Fruit fly (Drosophila melanogaster) whole organism, embryonic: ENCODE data around the gene CG18130.

Experiments used
- ATbp ChIP-seq: fragments of 200-800 bp; sonication (Bioruptor generic); optimal IDR thresholded peaks from 2 replicates; lab custom pipeline; 2017; ENCODE audit warnings: missing biosample characterization, mild to moderate bottlenecking, missing genetic modification characterization, missing genetic modification reagents
- Blimp-1 ChIP-seq: fragments of 200-800 bp; sonication (Bioruptor generic); optimal IDR thresholded peaks from 3 replicates; lab custom pipeline; 2018; ENCODE audit warnings: missing biosample characterization, missing genetic modification characterization, mild to moderate bottlenecking, moderate library complexity, missing genetic modification reagents
- CG10979 ChIP-seq: fragments of 200-800 bp; sonication (Bioruptor generic); optimal IDR thresholded peaks from 2 replicates; lab custom pipeline; 2018; ENCODE audit warnings: missing biosample characterization, mild to moderate bottlenecking, missing genetic modification characterization, moderate library complexity
- CG11696 ChIP-seq: fragments of 200-800 bp; sonication (Bioruptor generic); IDR thresholded peaks from 2 replicates; pipeline ENCODE4 v1.3.6; 2022; ENCODE audit warnings: missing biosample characterization, missing genetic modification characterization
- CG12391 ChIP-seq: fragments of 200-800 bp; sonication (Bioruptor generic); optimal IDR thresholded peaks from 3 replicates; lab custom pipeline; 2018; ENCODE audit warnings: missing biosample characterization, mild to moderate bottlenecking, missing genetic modification characterization, moderate library complexity
- CG13775 ChIP-seq: fragments of 200-800 bp; sonication (Bioruptor generic); optimal IDR thresholded peaks from 3 replicates; lab custom pipeline; 2017; ENCODE audit warnings: missing biosample characterization, mild to moderate bottlenecking, missing genetic modification characterization
- CG15269 ChIP-seq: fragments of 200-800 bp; sonication (Bioruptor generic); optimal IDR thresholded peaks from 2 replicates; lab custom pipeline; 2018; ENCODE audit warnings: missing biosample characterization, mild to moderate bottlenecking, missing genetic modification characterization, moderate library complexity
- CG15601 ChIP-seq: fragments of 200-800 bp; sonication (Bioruptor generic); optimal IDR thresholded peaks from 3 replicates; lab custom pipeline; 2019; ENCODE audit warnings: missing biosample characterization, mild to moderate bottlenecking, missing genetic modification characterization, moderate library complexity
- CG17385 ChIP-seq: fragments of 200-800 bp; sonication (Bioruptor generic); optimal IDR thresholded peaks from 3 replicates; lab custom pipeline; 2018; ENCODE audit warnings: missing biosample characterization, mild to moderate bottlenecking, missing genetic modification characterization
- CG18011 ChIP-seq: fragments of 200-800 bp; sonication (Bioruptor generic); optimal IDR thresholded peaks from 2 replicates; lab custom pipeline; 2017; ENCODE audit warnings: missing biosample characterization, missing genetic modification characterization, mild to moderate bottlenecking, moderate library complexity, missing genotype
- CG2129 ChIP-seq: fragments of 200-800 bp; sonication (Bioruptor generic); IDR thresholded peaks from 2 replicates; pipeline ENCODE4 v1.3.6; 2022; ENCODE audit warnings: missing biosample characterization, missing genetic modification characterization; ENCODE audit not compliant: partially characterized antibody
- CG2712 ChIP-seq: fragments of 200-800 bp; optimal IDR thresholded peaks from 3 replicates; lab custom pipeline; 2019; ENCODE audit warnings: missing biosample characterization, mild to moderate bottlenecking, missing genetic modification characterization, moderate library complexity
- CG2875 ChIP-seq: fragments of 200-800 bp; sonication (Bioruptor generic); optimal IDR thresholded peaks from 2 replicates; lab custom pipeline; 2017; ENCODE audit warnings: missing biosample characterization, mild to moderate bottlenecking, missing genetic modification characterization, missing genetic modification reagents
- CG30403 ChIP-seq: fragments of 200-800 bp; sonication (Bioruptor generic); optimal IDR thresholded peaks from 3 replicates; lab custom pipeline; 2016; ENCODE audit warnings: missing biosample characterization, missing genetic modification characterization
- CG31441 ChIP-seq: fragments of 200-800 bp; sonication (Bioruptor generic); IDR thresholded peaks from 2 replicates; pipeline ENCODE4 v1.3.6; 2022; ENCODE audit warnings: missing biosample characterization, missing genetic modification characterization
- CG4707 ChIP-seq: fragments of 200-800 bp; sonication (Bioruptor generic); optimal IDR thresholded peaks from 2 replicates; lab custom pipeline; 2018; ENCODE audit warnings: missing biosample characterization, mild to moderate bottlenecking, missing genetic modification characterization, moderate library complexity
- CG6689 ChIP-seq: fragments of 200-800 bp; sonication (Bioruptor generic); IDR thresholded peaks from 2 replicates; pipeline ENCODE4 v1.3.6; 2022; ENCODE audit warnings: missing biosample characterization, missing genetic modification characterization
- Drgx ChIP-seq: fragments of 200-800 bp; sonication (Bioruptor generic); IDR thresholded peaks from 2 replicates; pipeline ENCODE4 v1.3.6; 2022; ENCODE audit warnings: missing biosample characterization, missing genetic modification characterization
- Ets65A ChIP-seq: fragments of 200-800 bp; sonication (Bioruptor generic); peaks from one replicate; lab custom pipeline; 2016; ENCODE audit warnings: missing biosample characterization, missing genetic modification characterization
- HLHmδ ChIP-seq: fragments of 200-800 bp; sonication (Bioruptor generic); optimal IDR thresholded peaks from 2 replicates; lab custom pipeline; 2018; ENCODE audit warnings: missing biosample characterization, mild to moderate bottlenecking, missing genetic modification characterization, moderate library complexity
- Hey ChIP-seq: fragments of 200-800 bp; sonication (Bioruptor generic); optimal IDR thresholded peaks from 3 replicates; lab custom pipeline; 2018; ENCODE audit warnings: missing biosample characterization, mild to moderate bottlenecking, missing genetic modification characterization
- Med ChIP-seq: fragments of 200-800 bp; sonication (Bioruptor generic); peaks from one replicate; lab custom pipeline; 2016; ENCODE audit warnings: missing biosample characterization, missing genetic modification characterization, mild to moderate bottlenecking, inconsistent platforms, moderate library complexity
- NfI ChIP-seq: fragments of 200-800 bp; sonication (Bioruptor generic); optimal IDR thresholded peaks from 3 replicates; lab custom pipeline; 2018; ENCODE audit warnings: missing biosample characterization, mild to moderate bottlenecking, missing genetic modification characterization, moderate library complexity
- Oli ChIP-seq: fragments of 200-800 bp; sonication (Bioruptor generic); optimal IDR thresholded peaks from 2 replicates; lab custom pipeline; 2018; ENCODE audit warnings: missing biosample characterization, mild to moderate bottlenecking, missing genetic modification characterization, moderate library complexity
- PHDP ChIP-seq: fragments of 200-800 bp; sonication (Bioruptor generic); optimal IDR thresholded peaks from 3 replicates; lab custom pipeline; 2018; ENCODE audit warnings: missing biosample characterization, mild to moderate bottlenecking, missing genetic modification characterization, moderate library complexity
- Ravus ChIP-seq: fragments of 200-800 bp; sonication (Bioruptor generic); IDR thresholded peaks from 2 replicates; pipeline ENCODE4 v1.3.6; 2022; ENCODE audit warnings: missing biosample characterization, missing genetic modification characterization
- Rfx ChIP-seq: fragments of 200-800 bp; sonication (Bioruptor generic); IDR thresholded peaks from 2 replicates; pipeline ENCODE4 v1.3.6; 2022; ENCODE audit warnings: missing biosample characterization, missing genetic modification characterization
- Sox102F ChIP-seq: fragments of 200-800 bp; sonication (Bioruptor generic); optimal IDR thresholded peaks from 2 replicates; lab custom pipeline; 2018; ENCODE audit warnings: missing biosample characterization, mild to moderate bottlenecking, missing genetic modification characterization, moderate library complexity
- Xrp1 ChIP-seq: fragments of 200-800 bp; sonication (Bioruptor generic); IDR thresholded peaks from 2 replicates; pipeline ENCODE4 v1.3.6; 2022; ENCODE audit warnings: missing biosample characterization, missing genetic modification characterization
- bsh ChIP-seq, 2 experiments: fragments of 200-800 bp; sonication (Bioruptor generic); optimal IDR thresholded peaks; 2 replicates each; lab custom pipeline; 2017 to 2018; ENCODE audit warnings: mild to moderate bottlenecking in 2 of 2, missing biosample characterization in 2 of 2, missing genetic modification characterization in 2 of 2, moderate library complexity in 1 of 2
- ci ChIP-seq: fragments of 200-800 bp; sonication (Bioruptor generic); IDR thresholded peaks from 3 replicates; pipeline ENCODE4 v1.3.6; 2022; ENCODE audit warnings: missing biosample characterization, missing genetic modification characterization
- dimm ChIP-seq: fragments of 200-800 bp; sonication (Bioruptor generic); IDR thresholded peaks from 2 replicates; pipeline ENCODE4 v1.3.6; 2022; ENCODE audit warnings: missing biosample characterization, missing genetic modification characterization
- her ChIP-seq: fragments of 200-800 bp; sonication (Bioruptor generic); optimal IDR thresholded peaks from 2 replicates; lab custom pipeline; 2016; ENCODE audit warnings: missing biosample characterization, missing genetic modification characterization
- kni ChIP-seq: fragments of 200-800 bp; sonication (Bioruptor generic); optimal IDR thresholded peaks from 3 replicates; lab custom pipeline; 2017; ENCODE audit warnings: mild to moderate bottlenecking, missing biosample characterization, missing genetic modification reagents, missing genetic modification characterization
- lbe ChIP-seq: fragments of 200-800 bp; sonication (Bioruptor generic); optimal IDR thresholded peaks from 2 replicates; lab custom pipeline; 2016; ENCODE audit warnings: missing biosample characterization, mild to moderate bottlenecking, missing genetic modification characterization
- nom ChIP-seq: fragments of 200-800 bp; sonication (Bioruptor generic); optimal IDR thresholded peaks from 2 replicates; lab custom pipeline; 2017; ENCODE audit warnings: missing biosample characterization, missing genetic modification characterization, mild to moderate bottlenecking, moderate library complexity, missing genetic modification reagents
- phol ChIP-seq: fragments of 200-800 bp; sonication (Bioruptor generic); optimal IDR thresholded peaks from 3 replicates; lab custom pipeline; 2018; ENCODE audit warnings: missing biosample characterization, mild to moderate bottlenecking, missing genetic modification characterization, moderate library complexity
- row ChIP-seq: fragments of 200-800 bp; sonication (Bioruptor generic); IDR thresholded peaks from 3 replicates; pipeline ENCODE4 v1.3.6; 2022; ENCODE audit warnings: missing biosample characterization, missing genetic modification characterization
- sens ChIP-seq: fragments of 200-800 bp; sonication (Bioruptor generic); peaks from one replicate; lab custom pipeline; 2016; ENCODE audit warnings: missing biosample characterization, missing genetic modification characterization
- sens-2 ChIP-seq: fragments of 200-800 bp; sonication (Bioruptor generic); IDR thresholded peaks from 2 replicates; pipeline ENCODE4 v1.3.6; 2022; ENCODE audit warnings: missing biosample characterization, missing genetic modification characterization
- sna ChIP-seq: fragments of 200-800 bp; sonication (Bioruptor generic); IDR thresholded peaks from 2 replicates; pipeline ENCODE4 v1.3.6; 2022; ENCODE audit warnings: missing biosample characterization, missing genetic modification characterization; ENCODE audit not compliant: partially characterized antibody
- wor ChIP-seq: fragments of 200-800 bp; sonication (Bioruptor generic); IDR thresholded peaks from 2 replicates; pipeline ENCODE4 v1.3.6; 2022; ENCODE audit warnings: missing biosample characterization, missing genetic modification characterization

The CG18130 gene

DNA sequence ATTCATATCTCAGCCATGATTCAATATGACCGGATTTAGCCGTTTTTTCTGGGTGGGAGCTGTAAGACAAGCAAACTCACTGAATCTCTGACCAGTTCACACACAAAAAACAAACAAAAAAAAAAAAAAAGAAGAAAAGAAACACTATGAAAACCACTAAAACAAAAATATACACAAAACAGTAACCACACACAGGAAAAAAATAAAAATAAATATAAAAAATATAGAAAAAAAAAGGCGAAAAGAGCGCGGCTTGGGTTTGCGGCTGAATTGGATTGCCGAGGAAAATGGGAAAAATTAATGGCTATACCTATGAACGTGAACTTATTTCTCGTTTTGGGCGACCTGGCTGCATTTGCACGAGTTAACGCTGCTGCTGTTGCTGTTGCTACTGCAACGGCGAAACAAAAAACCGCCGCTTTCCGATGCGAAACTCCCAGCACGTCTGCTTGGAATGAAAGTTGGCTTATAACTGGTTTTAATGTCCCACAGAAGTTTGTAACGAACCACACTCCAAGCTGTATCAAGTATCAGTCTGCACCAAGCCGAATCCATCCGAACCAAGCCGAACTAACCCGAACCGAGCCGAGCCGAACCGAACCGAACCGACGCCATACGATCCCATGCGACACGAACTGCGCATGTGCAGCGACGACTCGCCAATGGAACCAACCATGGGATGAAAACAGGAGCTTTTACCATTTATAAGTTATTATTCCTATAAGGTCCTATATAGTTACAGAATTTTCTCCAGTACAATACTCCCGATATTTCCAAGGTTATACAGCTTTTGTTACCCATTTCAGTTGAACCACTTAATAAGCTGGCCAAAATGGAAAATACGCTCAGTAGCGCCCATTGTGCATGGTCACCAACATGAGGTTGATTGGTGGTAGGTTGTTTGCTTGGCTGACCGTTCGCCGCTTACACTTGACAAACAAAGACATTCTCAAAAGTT is 11.1 kb upstream of the CG18130 start, which contains the start of gene fw (continued):
- TF ChIP-seq lbe (GFP tag; lab: Kevin White, UChicago) = peak; percentile 66
- TF ChIP-seq CG13775 (GFP tag; lab: Kevin White, UChicago) = no peak
- TF ChIP-seq CG18011 (GFP tag; lab: Kevin White, UChicago) = no peak

DNA sequence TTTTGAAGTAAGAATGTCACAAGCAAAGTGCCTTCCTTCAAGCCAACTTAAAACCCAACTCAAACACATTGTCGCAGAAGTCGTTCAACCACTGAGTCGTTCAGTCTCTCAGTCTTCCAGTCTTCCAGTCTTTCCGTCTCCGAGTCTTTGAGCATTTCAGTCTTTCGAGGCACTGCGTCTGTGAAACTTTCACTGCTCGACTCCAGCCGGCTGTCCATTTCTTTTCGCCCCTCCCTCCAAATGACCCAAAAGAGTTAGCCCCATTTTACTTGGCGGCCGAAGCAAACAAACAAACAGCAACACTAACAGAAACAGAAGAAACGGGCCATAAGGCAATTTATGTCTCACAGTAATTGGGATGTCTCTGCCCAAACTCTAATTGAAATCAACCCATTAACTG is 8.4 kb upstream of the CG18130 start:
- TF ChIP-seq wor (GFP tag; lab: Robert Waterston, UW) (no peak), her (no peak), HLHmδ (GFP tag; lab: Kevin White, UChicago) (no peak), NfI (GFP tag; lab: Kevin White, UChicago) (no peak), sna (GFP tag; lab: Robert Waterston, UW) (no peak), Hey (tag; lab: Kevin White, UChicago) (no peak), Ravus (GFP tag; lab: Robert Waterston, UW) (no peak), CG11696 (GFP tag; lab: Robert Waterston, UW) (no peak), kni (peak; percentile 44), ci (GFP tag; lab: Robert Waterston, UW) (0 out of 3 replicates have a peak, but pooled peaks have one; percentile 35), Blimp-1 (GFP tag; lab: Kevin White, UChicago) (peak; percentile 90), CG2875 (GFP tag; lab: Kevin White, UChicago) (no peak)

DNA sequence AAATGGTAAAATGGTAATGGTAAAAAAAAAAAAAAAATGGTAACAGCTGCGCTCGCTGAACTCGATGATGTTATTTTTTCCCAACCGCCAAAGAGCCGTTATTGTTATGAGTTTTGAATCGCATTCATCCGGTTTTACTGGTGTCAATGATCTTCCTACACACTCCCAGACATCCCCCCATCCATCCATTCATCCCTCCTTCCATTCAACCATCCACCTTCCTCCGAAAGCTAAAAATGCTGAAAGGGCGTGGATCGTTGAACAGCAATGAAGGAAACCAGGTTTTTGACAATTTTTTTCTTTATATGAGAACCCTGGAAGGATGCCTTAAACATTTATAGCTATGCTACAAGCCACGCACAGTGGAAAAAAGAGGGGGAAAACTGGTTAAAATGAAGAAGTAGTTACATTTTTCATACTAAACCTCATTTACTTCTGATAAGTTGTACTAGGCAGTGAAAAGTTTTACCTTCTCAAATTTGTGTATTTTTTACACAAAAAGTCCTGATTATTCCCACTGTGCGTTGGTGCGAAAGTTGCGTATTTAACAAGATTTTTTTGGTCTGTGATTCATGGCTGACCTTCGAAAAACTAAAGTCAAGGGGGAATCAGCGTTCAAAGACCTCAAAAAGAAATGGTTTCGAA is 7.5 kb upstream of the CG18130 start:
- TF ChIP-seq CG2129 (no peak), CG15269 (tag; lab: Kevin White, UChicago) (no peak), PHDP (tag; lab: Kevin White, UChicago) (peak; percentile 20), phol (tag; lab: Kevin White, UChicago) (peak; percentile 21), dimm (no peak), ATbp (GFP tag; lab: Kevin White, UChicago) (peak; percentile 28), Sox102F (GFP tag; lab: Kevin White, UChicago) (peak; percentile 48), Blimp-1 (GFP tag; lab: Kevin White, UChicago) (peak; percentile 9), CG30403 (GFP tag; lab: Kevin White, UChicago) (peak; percentile 10), nom (GFP tag; lab: Kevin White, UChicago) (peak; percentile 25), sens (GFP tag; lab: Kevin White, UChicago) (peak; percentile 81), row (GFP tag; lab: Robert Waterston, UW) (0 out of 3 replicates have a peak, but pooled peaks have one; percentile 23), CG6689 (no peak), CG15601 (no peak), CG12391 (tag; lab: Kevin White, UChicago) (peak; percentile 3), CG2712 (tag; lab: Kevin White, UChicago) (peak; percentile 15), ci (GFP tag; lab: Robert Waterston, UW) (0 out of 3 replicates have a peak, but pooled peaks have one; percentile 46), CG31441 (GFP tag; lab: Robert Waterston, UW) (0 out of 2 replicates have a peak, but pooled peaks have one; percentile 12), Drgx (0 out of 2 replicates have a peak, but pooled peaks have one; percentile 19), CG10979 (peak; percentile 16), Xrp1 (GFP tag; lab: Robert Waterston, UW) (peak; percentile 52), CG17385 (peak; percentile 7), Rfx (GFP tag; lab: Robert Waterston, UW) (no peak), bsh (GFP tag; optimal IDR thresholded peaks at IDR 0.05; lab: Kevin White, UChicago) (peak in 1 of 2 experiments; percentile 34), sens-2 (GFP tag; lab: Robert Waterston, UW) (0 out of 2 replicates have a peak, but pooled peaks have one; percentile 18), CG4707 (GFP tag; lab: Kevin White, UChicago) (peak; percentile 40), Ets65A (GFP tag; lab: Kevin White, UChicago) (peak; percentile 51), Med (peak; percentile 70), Oli (peak; percentile 30)
